Worm (Caenorhabditis elegans): Measurements from ENCODE around the gene dsl-2.

DNA sequence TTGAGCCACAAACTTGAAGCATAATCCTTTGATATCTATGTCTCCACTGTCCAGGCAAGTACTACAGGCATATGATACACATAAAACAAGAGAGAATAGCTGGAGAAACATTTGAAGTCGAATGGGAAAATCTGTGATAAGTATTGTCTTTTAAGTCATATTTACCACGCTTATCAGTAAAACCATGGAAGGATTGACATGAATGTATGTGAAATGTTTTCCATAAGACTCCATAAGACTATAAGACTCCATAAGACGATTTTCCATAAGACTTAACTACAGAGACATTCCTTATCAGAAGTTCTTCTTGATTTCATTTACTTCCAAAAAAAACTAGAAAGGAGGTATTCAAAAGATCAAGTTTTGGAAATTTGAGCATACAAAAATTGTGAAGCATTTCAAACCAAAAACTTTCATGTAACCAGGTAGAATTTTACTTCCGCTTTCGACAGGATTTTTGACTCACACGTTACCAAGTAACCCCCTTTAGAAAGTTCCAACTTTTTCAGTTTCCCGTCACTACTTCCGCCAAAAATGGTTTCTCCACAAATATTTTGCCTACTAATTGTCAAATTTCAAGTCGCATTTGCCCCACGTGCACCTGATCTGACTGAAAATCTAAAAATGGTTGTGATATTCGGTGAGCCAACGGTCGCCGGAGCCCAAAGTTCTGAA lies 42.1 kb upstream of the dsl-2 start, which contains the start of the genes clec-165 and F38A1.11:
- TF ChIP-seq rnt-1 (tag; optimal IDR thresholded peaks at IDR 0.05) (no peak), hlh-8 (tag; optimal IDR thresholded peaks at IDR 0.05) (no peak), ztf-16 (tag; optimal IDR thresholded peaks at IDR 0.05) (no peak), zip-5 (tag; optimal IDR thresholded peaks at IDR 0.05) (no peak), ceh-18 (tag; optimal IDR thresholded peaks at IDR 0.05) (no peak), sox-4 (tag; optimal IDR thresholded peaks at IDR 0.05) (no peak), ama-1 (optimal IDR thresholded peaks at IDR 0.05) (no peak), mec-3 (tag; optimal IDR thresholded peaks at IDR 0.05; ENCODE audit: borderline replicate concordance) (no peak), nhr-11 (tag; optimal IDR thresholded peaks at IDR 0.05) (no peak), Y22D7AL.16 (tag; optimal IDR thresholded peaks at IDR 0.05) (no peak), nhr-232 (tag; optimal IDR thresholded peaks at IDR 0.05) (no peak), ceh-30 (tag; optimal IDR thresholded peaks at IDR 0.05) (no peak)
